Fruit fly (Drosophila melanogaster): ENCODE data around the gene CG9737.

CG9737 gene

dm6 chr3R:30281345-30282133 lies 38.4 kb upstream of the CG9737 start (continued):
- no peak for TF ChIP-seq CG8319 (GFP tag; optimal IDR thresholded peaks at IDR 0.05)
- TF ChIP-seq Gug (GFP tag; IDR thresholded peaks at IDR 0.05): no peak
- TF ChIP-seq CG31627 (GFP tag; optimal IDR thresholded peaks at IDR 0.05): peak; percentile 84
- peak; percentile 18 for TF ChIP-seq CG3919 (GFP tag; optimal IDR thresholded peaks at IDR 0.05)
- TF ChIP-seq Smox (GFP tag; optimal IDR thresholded peaks at IDR 0.05): peak; percentile 76
- TF ChIP-seq fd85E (GFP tag; optimal IDR thresholded peaks at IDR 0.05): no peak
- peak; percentile 66 for TF ChIP-seq Ets21C (GFP tag; optimal IDR thresholded peaks at IDR 0.05)
- TF ChIP-seq CG11762 (GFP tag; optimal IDR thresholded peaks at IDR 0.05; ENCODE audit: insufficient read depth): no peak
- peak; percentile 74 for TF ChIP-seq Met (GFP tag; optimal IDR thresholded peaks at IDR 0.05)

dm6 chr3R:30280312-30280711 lies 37.2 kb upstream of the CG9737 start:
- TF ChIP-seq CG16779 (tag; optimal IDR thresholded peaks at IDR 0.05) (no peak), acj6 (GFP tag; optimal IDR thresholded peaks at IDR 0.05) (peak; percentile 56), Ets96B (tag; optimal IDR thresholded peaks at IDR 0.05) (peak; percentile 45), Hr38 (GFP tag; optimal IDR thresholded peaks at IDR 0.05) (no peak), CG15336 (GFP tag; IDR thresholded peaks at IDR 0.05) (peak; percentile 44; the same call in 1 of the 2 replicates), Gug (GFP tag; IDR thresholded peaks at IDR 0.05) (0 out of 2 replicates have a peak, but pooled peaks have one; percentile 22), spab (GFP tag; optimal IDR thresholded peaks at IDR 0.05) (peak; percentile 22), pdm3 (GFP tag; optimal IDR thresholded peaks at IDR 0.05) (peak; percentile 49), topi (GFP tag; optimal IDR thresholded peaks at IDR 0.05) (peak; percentile 85), fd85E (GFP tag; optimal IDR thresholded peaks at IDR 0.05) (no peak), CG6808 (GFP tag; optimal IDR thresholded peaks at IDR 0.05) (no peak), CG34406 (GFP tag; optimal IDR thresholded peaks at IDR 0.05) (peak; percentile 57), CG10669 (GFP tag; optimal IDR thresholded peaks at IDR 0.05) (peak; percentile 44), OdsH (GFP tag; optimal IDR thresholded peaks at IDR 0.05) (peak; percentile 41), CG8632 (GFP tag; optimal IDR thresholded peaks at IDR 0.05) (peak; percentile 48), CG6163 (GFP tag; IDR thresholded peaks at IDR 0.05) (peak; percentile 66; the same call in 2 of the 3 replicates), CG8319 (GFP tag; optimal IDR thresholded peaks at IDR 0.05) (peak; percentile 18), fd59A (GFP tag; optimal IDR thresholded peaks at IDR 0.05) (no peak), CG8119 (GFP tag; IDR thresholded peaks at IDR 0.05) (no peak; the same call in 2 of the 3 replicates), cyc (GFP tag; optimal IDR thresholded peaks at IDR 0.05) (peak; percentile 80), CG1621 (tag; optimal IDR thresholded peaks at IDR 0.05) (no peak), eg (GFP tag; IDR thresholded peaks at IDR 0.05) (peak; percentile 60), Hr39 (GFP tag; optimal IDR thresholded peaks at IDR 0.05) (peak; percentile 74), CG31627 (GFP tag; optimal IDR thresholded peaks at IDR 0.05) (peak; percentile 78), Eip93F (GFP tag; optimal IDR thresholded peaks at IDR 0.05) (peak; percentile 59), svp (GFP tag) (peak; percentile 91), net (GFP tag; optimal IDR thresholded peaks at IDR 0.05) (peak; percentile 5), achi (GFP tag; optimal IDR thresholded peaks at IDR 0.05) (peak; percentile 58), CG9139 (GFP tag; optimal IDR thresholded peaks at IDR 0.05) (no peak), Eip78C (GFP tag) (peak; percentile 86), CG3032 (tag; optimal IDR thresholded peaks at IDR 0.05) (peak; percentile 26), ss (GFP tag; optimal IDR thresholded peaks at IDR 0.05) (no peak), CG11902 (GFP tag; optimal IDR thresholded peaks at IDR 0.05) (peak; percentile 47), Blimp-1 (GFP tag; optimal IDR thresholded peaks at IDR 0.05) (peak; percentile 41), Lpt (GFP tag; optimal IDR thresholded peaks at IDR 0.05) (no peak), lz (GFP tag; optimal IDR thresholded peaks at IDR 0.05) (peak; percentile 78), CG6276 (GFP tag; optimal IDR thresholded peaks at IDR 0.05) (peak; percentile 33), salr (GFP tag; optimal IDR thresholded peaks at IDR 0.05) (no peak), CG6792 (GFP tag; optimal IDR thresholded peaks at IDR 0.05) (peak; percentile 60), dsx (GFP tag; optimal IDR thresholded peaks at IDR 0.05; ENCODE audit: poor library complexity, severe bottlenecking) (no peak), CG7368 (GFP tag; optimal IDR thresholded peaks at IDR 0.05) (no peak), Met (GFP tag; optimal IDR thresholded peaks at IDR 0.05) (peak; percentile 69), Sox14 (GFP tag; optimal IDR thresholded peaks at IDR 0.05) (peak; percentile 56), dac (GFP tag; optimal IDR thresholded peaks at IDR 0.05) (no peak)

Measured in whole organism, prepupa.